Fruit fly (Drosophila melanogaster): ENCODE results near the gene SrpRbeta.
A peak's percentile ranks its signal among the peaks of the same experiment; 100 is the strongest.

The SrpRbeta gene

DNA sequence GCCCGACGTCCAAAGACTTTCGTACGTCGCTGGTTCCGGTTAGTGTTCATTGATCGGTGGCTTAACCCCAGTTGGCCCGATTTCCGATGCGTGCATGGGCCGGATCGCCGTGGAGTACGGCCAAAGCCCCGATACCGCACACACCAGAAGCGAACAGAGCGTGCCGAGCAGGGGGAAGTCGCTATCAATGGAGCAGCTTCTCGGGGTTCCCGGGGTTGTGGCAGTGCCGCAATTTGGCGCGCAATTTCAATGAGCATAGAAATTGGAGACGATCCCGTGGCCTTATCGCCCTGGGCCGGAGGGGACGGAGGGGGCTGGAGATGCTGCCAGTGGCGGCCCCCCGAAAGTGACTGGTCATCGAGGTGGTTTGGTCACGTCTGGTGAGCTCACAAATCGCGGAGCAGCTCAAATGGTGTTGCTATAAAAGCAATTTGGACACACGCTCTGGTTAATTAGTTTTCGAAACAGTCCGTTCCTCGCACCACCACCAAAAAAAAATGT is 11.5 kb upstream of the SrpRbeta start, which contains the start of gene Cp16:
Gene Cp16, plus strand, starts transcription at position 451 of the 501 bp plus-strand sequence.
- TF ChIP-seq CG17801 (GFP tag; optimal IDR thresholded peaks at IDR 0.05; ENCODE audit: partially characterized antibody), result no peak

DNA sequence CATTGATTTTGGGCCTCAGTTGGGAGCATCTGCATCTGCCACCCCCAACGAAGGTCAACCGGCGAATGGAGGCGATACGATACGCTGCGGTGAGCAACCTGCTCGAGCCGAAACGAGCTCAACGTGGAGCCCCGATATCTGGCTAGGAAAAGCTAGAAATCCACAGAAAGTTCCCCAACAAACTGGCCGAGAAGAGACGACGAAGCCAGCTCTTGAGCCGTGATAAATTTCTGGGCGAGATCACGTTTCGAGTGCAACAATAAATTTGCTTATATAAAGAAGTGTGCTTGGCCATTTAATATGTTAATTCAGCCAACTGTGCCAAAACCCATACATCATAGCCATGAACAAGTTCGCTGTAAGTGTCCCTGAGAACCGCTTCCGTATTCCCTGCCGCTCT is 9.5 kb upstream of the SrpRbeta start, which contains the start of gene Cp19:
Gene Cp19, plus strand, starts transcription at position 301 of the 400 bp plus-strand sequence.
- TF ChIP-seq CG17801 (GFP tag; optimal IDR thresholded peaks at IDR 0.05; ENCODE audit: partially characterized antibody), result no peak

DNA sequence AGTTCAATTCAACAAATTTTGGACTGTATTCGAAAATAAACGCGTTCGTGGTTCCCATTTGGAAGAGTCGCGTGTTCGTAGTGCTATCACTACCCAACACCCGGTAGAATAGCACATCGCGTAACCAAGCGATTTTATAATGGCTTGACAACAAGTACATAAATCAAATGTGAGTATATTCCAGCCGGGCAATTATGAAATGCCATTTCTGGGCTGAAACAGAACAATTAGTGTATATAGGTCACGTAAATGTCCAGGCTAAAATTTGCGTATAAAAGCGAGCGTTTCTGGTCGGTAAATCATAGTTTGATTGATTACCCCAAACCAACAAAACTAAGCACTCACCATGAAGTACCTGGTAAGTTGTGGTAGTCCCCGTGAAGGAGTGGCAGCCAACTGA is 8.2 kb upstream of the SrpRbeta start, which contains the start of gene Cp15:
Gene Cp15, plus strand, starts transcription at position 301 of the 400 bp plus-strand sequence.
- TF ChIP-seq CG17801 (GFP tag; optimal IDR thresholded peaks at IDR 0.05; ENCODE audit: partially characterized antibody), result no peak

DNA sequence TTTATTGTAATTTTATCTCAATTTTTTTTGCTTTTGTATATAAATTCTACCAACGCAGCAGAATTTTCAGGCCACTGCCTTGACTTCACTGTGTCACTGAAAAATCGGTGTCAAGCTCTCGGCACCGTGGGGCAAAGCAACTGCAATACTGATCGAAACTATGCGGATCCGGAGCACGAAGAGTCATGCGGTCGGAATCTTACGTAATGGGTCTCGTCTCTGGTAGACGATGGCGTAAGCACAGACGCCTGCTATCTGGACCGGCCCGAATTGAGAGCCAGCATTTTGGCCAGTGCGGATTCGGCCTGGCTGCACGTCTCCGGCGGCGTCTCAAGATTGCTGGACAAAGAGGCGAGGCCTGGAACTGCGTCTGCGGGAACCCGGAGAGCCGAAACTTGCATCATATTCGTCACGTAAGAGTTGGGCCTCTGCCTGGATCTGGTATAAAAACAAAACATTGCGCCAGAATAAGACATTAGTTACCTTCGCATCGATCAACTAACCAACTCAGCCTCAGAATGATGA is 6.4 kb upstream of the SrpRbeta start, which contains the start of gene Cp18:
Gene Cp18, plus strand, starts transcription at position 475 of the 525 bp plus-strand sequence.
- no peak for TF ChIP-seq CG17801 (GFP tag; optimal IDR thresholded peaks at IDR 0.05; ENCODE audit: partially characterized antibody)

DNA sequence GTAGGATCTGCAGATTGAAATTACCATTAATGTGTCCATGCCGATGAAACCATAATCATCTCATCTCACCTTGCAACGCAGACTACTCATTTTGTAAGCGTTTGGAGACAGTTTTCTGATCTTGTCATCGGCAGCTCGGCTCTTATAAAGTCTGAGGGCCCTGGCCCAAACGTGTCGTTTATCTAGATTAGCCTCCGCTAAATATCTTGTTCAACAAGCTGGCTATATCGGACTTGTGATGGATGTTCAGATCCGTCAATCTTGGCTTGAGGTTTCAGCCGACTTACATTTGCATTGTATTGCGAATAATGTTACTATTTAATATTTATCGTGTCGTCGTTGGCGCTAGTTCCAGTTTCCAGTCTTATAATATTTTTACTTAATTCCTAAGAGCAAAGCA is 5.6 kb upstream of the SrpRbeta start, which contains the start of gene CG43965:
Gene CG43965, minus strand, starts transcription at position 101 of the 400 bp plus-strand sequence.
- no peak for TF ChIP-seq CG17801 (GFP tag; optimal IDR thresholded peaks at IDR 0.05; ENCODE audit: partially characterized antibody)

DNA sequence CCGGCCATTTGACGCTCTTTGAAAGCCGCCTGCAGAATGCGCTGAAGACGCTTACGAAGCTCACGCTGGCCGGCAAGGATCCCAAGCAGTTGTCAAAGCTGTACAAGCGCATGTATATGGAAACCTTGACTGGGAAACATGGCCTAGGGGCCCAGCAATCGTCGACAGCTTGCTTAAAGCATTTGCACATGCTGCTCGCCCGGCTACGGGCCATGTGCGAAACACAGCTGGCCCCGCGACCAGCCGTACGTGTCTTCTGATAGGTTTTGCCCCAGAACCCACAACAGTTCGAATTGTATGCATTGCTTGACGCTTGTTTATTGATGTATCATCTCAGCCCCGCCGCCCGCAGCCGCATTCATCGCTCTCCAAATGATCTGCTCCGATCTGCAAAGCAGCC is 5.2 kb upstream of the SrpRbeta start:
- TF ChIP-seq CG17801 (GFP tag; optimal IDR thresholded peaks at IDR 0.05; ENCODE audit: partially characterized antibody), result no peak

DNA sequence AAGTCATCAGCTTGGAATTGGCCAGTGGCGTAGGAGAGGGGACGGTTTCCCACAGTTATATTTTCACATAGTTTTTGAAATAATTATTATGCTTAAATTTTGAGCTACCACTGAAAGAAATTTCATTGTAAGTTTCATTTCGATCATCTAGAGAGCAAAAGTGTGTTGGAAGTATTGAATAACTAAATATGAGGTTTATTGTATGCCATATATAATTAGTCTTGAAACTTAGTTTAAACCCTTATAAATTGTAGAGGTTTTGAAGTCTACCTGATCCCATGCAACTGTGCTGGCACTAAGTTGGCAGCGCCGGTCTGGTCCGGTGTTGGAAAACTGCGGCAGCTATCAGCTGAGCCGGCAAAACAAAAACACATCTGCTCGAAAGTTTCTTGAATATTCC is 1.1 kb upstream of the SrpRbeta start, which contains the start of the genes CG32022 and CG6511:
Gene CG32022, minus strand, starts transcription at position 128 of the 400 bp plus-strand sequence.
Gene CG6511, plus strand, starts transcription at position 180 of the 400 bp plus-strand sequence.
- no peak for TF ChIP-seq CG17801 (GFP tag; optimal IDR thresholded peaks at IDR 0.05; ENCODE audit: partially characterized antibody)

DNA sequence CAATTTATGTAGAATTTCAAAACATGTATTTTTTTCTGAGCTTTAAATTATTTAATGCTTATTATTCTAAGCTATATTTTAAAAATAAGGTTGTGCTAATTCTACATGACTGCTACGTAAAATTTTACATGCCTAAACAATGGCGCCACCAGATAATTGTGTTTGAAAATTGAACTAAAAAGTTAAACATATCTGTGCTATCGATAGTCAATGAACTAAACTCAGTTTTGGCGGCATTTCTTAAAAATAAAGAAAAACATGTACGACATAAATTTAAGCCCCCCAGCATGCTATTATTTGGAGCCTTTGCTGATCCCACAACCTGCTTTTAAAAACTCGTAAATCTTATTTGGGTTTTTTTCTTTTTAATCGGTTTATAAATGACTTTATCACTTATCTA is 1.4 kb downstream of the SrpRbeta start:
- no peak for TF ChIP-seq CG17801 (GFP tag; optimal IDR thresholded peaks at IDR 0.05; ENCODE audit: partially characterized antibody)

DNA sequence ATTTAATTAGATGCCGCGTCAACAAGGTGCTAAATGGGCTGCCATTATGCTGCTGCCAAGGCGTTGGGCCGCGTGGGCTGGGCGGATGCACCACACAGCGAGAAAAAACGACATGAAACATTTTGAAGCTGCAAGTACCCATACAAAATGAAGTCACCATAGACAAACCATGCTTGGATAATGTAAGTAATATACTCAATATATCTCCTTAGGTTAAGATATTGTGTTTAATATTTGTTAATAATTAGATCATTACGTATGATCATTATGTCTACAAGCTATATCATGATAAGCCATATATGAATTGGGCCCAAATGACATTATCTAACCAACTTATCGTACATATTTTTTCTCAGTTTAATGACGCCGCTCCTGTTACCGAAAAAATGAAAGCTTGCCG is 4.0 kb downstream of the SrpRbeta start:
- TF ChIP-seq CG17801 (GFP tag; optimal IDR thresholded peaks at IDR 0.05; ENCODE audit: partially characterized antibody), result no peak

DNA sequence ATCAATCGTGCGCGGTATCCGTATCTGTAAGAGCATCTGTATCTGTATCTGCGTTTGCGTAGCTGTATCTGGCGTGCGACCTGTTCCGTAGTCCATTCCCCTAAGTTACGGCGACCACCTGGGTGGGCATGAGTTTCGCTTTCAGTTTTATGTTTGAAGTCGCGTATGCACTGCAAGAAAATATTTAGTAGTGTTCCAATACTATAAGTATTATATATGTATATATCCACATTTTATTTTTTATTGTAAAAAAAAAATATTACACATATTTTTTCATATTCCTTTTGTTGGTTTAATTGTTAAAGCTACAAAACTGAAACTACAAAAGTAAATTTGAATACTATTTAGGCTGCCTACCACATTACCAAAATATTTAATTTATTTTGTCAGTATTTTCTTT is 7.1 kb downstream of the SrpRbeta start:
- TF ChIP-seq CG17801 (GFP tag; optimal IDR thresholded peaks at IDR 0.05; ENCODE audit: partially characterized antibody), result no peak

DNA sequence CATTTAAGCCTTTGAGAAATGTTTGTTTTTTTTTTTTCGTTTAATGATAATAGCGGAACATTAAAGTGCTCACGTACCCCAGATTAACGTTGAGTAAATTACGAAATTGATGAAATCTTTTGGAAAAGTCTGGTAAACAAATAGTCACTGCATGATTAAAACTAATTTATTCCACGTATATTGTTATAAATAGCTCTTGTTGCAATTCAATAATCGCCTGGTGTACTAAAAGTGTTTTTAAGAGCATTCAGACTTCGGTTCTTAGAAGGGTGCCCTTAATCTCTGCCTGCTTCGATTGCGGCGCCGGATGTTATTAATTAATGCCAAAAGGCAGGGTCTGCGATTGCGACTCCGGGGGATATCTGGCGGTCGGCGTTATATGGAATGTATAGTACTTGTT is 11.2 kb downstream of the SrpRbeta start:
- TF ChIP-seq CG17801 (GFP tag; optimal IDR thresholded peaks at IDR 0.05; ENCODE audit: partially characterized antibody), result no peak

DNA sequence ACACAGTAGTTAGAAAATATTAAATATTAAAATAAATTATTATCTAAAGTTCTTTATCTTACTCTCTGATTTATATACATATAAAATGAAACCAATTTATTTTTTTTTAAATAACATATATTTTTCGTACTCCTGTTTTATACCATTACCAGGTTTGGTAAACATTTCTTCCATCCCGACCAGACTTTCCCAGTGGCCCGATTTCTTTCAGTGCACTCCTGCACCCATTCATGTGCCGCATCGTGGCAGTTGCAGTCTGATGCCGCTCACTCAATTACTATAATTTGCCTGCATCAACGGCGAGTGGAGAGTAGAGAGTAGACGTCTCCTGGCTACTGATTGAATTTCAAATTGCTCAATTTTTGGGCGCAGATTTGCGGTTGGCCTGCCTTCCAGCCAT is 12.2 kb downstream of the SrpRbeta start:
- no peak for TF ChIP-seq CG17801 (GFP tag; optimal IDR thresholded peaks at IDR 0.05; ENCODE audit: partially characterized antibody)

DNA sequence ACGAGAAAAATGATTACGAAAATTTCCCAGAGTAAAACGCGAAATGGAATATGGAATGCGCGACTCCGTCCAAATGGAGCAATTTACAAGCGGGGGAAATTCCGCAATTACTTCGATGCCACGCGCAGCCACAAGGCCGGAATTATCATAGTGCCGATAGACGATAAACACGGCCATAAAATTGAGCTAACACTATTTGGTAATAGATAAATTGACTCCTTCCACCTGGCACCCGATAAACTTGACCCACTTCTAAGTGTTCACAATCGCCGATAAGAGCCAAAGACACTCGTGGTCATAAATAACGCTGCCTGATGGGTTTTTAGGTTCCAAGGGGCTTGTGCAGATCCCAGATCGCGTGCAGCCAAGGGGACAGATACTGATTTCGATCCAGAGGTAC is 12.9 kb downstream of the SrpRbeta start:
- TF ChIP-seq CG17801 (GFP tag; optimal IDR thresholded peaks at IDR 0.05; ENCODE audit: partially characterized antibody), result no peak

DNA sequence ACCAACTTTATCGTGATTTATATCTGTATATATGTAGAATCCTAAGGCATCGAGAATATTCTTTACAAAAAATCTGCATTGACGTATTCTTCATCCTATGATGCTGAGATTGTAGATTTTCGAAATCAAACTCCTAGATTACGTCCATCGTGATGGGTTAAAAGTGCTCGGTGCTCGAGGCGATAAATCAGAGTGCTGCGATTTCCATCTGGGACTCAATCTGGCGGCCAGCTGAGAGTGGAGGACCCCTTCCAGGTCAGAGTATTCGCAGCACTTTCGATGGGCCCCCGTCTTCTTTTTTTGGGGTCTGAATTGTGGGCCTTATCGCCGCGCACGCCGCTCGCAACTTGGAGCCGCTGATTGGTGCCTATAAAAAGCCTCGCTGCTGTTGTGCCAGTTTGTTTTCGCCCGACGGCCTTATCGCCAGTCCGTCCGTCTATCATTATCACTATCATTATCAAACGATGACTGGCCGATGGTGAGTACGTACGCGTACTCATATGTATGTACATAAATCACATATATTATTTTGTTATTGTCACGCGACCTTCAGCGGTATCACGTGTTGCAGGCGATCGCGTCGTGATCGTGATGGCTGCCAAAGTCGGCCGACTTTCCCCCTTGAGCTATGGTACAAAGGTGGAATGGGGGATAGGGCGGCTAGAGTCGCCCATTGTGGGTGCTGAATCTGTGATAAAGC is 15.2 kb downstream of the SrpRbeta start:
- peak; percentile 27 for TF ChIP-seq CG17801 (GFP tag; optimal IDR thresholded peaks at IDR 0.05; ENCODE audit: partially characterized antibody)

DNA sequence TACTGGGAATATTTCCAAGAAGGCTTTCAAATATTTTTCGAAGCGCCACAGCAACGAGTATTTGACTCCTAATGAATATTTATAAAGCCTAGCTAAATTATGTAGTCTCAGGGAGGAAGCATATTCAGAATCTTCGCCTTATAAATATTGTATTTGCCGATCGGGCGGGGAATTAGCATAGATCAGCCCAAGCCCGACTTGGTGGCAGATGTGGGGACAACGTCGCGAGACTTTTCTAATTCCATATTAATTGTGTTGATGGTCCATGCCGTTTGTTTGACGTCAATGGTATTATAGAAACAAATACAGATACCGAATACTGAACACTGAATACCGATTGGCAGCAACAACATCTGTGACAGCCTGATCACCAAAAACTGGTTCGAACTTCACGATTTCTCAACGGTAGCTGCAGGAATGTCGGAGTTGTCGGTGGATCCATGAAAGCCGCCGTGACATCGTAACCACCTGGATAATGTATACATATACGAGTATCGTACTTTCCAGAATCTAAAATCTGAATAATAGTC is 16.3 kb downstream of the SrpRbeta start:
- no peak for TF ChIP-seq CG17801 (GFP tag; optimal IDR thresholded peaks at IDR 0.05; ENCODE audit: partially characterized antibody)

DNA sequence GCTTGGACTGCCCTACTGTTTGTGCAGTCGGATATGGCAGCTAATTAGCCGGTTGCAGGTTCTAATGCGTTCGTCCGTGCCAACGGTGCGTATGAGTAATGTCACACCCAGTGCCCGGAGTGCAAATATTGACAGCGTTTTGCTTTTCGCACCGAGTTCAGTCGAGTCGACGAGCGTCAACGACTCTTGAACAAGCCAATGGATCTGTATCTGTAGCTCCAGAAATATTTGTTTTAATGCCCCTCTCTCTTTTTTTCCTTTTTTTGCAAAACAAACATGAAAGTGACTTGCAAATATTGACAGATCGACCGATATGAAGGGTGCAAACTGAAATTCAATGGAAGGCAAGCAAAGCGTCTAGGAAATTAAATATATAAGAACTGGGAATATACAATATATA is 17.6 kb downstream of the SrpRbeta start:
- TF ChIP-seq CG17801 (GFP tag; optimal IDR thresholded peaks at IDR 0.05; ENCODE audit: partially characterized antibody), result no peak
